Worm (Caenorhabditis elegans): ENCODE measurements around the gene cyl-1.

The cyl-1 gene

ce11 chrV:11978179-11978578 is 15.3 kb downstream of the cyl-1 start, which contains the start of gene mif-2:
TSS of gene mif-2 (minus strand) at chrV:11978459.
- TF ChIP-seq zag-1 (tag; optimal IDR thresholded peaks at IDR 0.05) (no peak), elt-1 (tag; optimal IDR thresholded peaks at IDR 0.05) (no peak), lin-15B (tag; optimal IDR thresholded peaks at IDR 0.05) (no peak), ZK546.5 (tag; optimal IDR thresholded peaks at IDR 0.05) (no peak), nhr-67 (tag; optimal IDR thresholded peaks at IDR 0.05) (no peak), nhr-77 (tag; optimal IDR thresholded peaks at IDR 0.05) (no peak), nhr-23 (tag; optimal IDR thresholded peaks at IDR 0.05) (no peak), nhr-25 (tag; optimal IDR thresholded peaks at IDR 0.05) (no peak), eor-1 (tag; optimal IDR thresholded peaks at IDR 0.05) (no peak), ceh-82 (tag; optimal IDR thresholded peaks at IDR 0.05) (no peak), R02D3.7 (tag; optimal IDR thresholded peaks at IDR 0.05) (no peak), ceh-16 (tag; optimal IDR thresholded peaks at IDR 0.05) (no peak), ztf-4 (tag; optimal IDR thresholded peaks at IDR 0.05) (no peak), mml-1 (tag; optimal IDR thresholded peaks at IDR 0.05) (no peak)

ce11 chrV:11976734-11977133 is 16.8 kb downstream of the cyl-1 start:
- TF ChIP-seq elt-2 (tag; optimal IDR thresholded peaks at IDR 0.05) (peak; percentile 91), jun-1 (tag; optimal IDR thresholded peaks at IDR 0.05) (peak; percentile 68), ceh-82 (tag; optimal IDR thresholded peaks at IDR 0.05) (no peak), pqm-1 (tag; optimal IDR thresholded peaks at IDR 0.05) (peak; percentile 85), lsy-12 (tag; optimal IDR thresholded peaks at IDR 0.05) (no peak), aly-2 (tag; optimal IDR thresholded peaks at IDR 0.05) (no peak), R02D3.7 (tag; optimal IDR thresholded peaks at IDR 0.05) (no peak), tbx-2 (tag; optimal IDR thresholded peaks at IDR 0.05) (no peak), hmg-11 (tag; optimal IDR thresholded peaks at IDR 0.05) (no peak)

ce11 chrV:11975233-11975632 is 18.3 kb downstream of the cyl-1 start, which contains the start of gene cpr-1:
TSS of gene cpr-1 (plus strand) at chrV:11975551.
- TF ChIP-seq pha-4 (tag; optimal IDR thresholded peaks at IDR 0.05) (peak; percentile 21), elt-2 (tag; optimal IDR thresholded peaks at IDR 0.05) (peak; percentile 99), unc-39 (tag; optimal IDR thresholded peaks at IDR 0.05) (no peak), daf-12 (tag; optimal IDR thresholded peaks at IDR 0.05) (no peak), jun-1 (tag; optimal IDR thresholded peaks at IDR 0.05) (peak; percentile 71), pqm-1 (tag; optimal IDR thresholded peaks at IDR 0.05) (peak; percentile 86)

ce11 chrV:11964723-11965122 is 28.8 kb downstream of the cyl-1 start, which contains the start of gene F58H1.7:
TSS of gene F58H1.7 (minus strand) at chrV:11964823.
- TF ChIP-seq jun-1 (tag; optimal IDR thresholded peaks at IDR 0.05): no peak
- TF ChIP-seq fkh-10 (GFP tag; optimal IDR thresholded peaks at IDR 0.05): no peak
- TF ChIP-seq nhr-11 (tag; optimal IDR thresholded peaks at IDR 0.05): no peak
- TF ChIP-seq ceh-82 (tag; optimal IDR thresholded peaks at IDR 0.05): no peak
- TF ChIP-seq unc-62 (GFP tag; optimal IDR thresholded peaks at IDR 0.05): no peak
- no peak for TF ChIP-seq eor-1 (tag; optimal IDR thresholded peaks at IDR 0.05)
- TF ChIP-seq pqm-1 (tag; optimal IDR thresholded peaks at IDR 0.05): no peak
- TF ChIP-seq mml-1 (tag; optimal IDR thresholded peaks at IDR 0.05): no peak
- no peak for TF ChIP-seq ztf-11 (tag; optimal IDR thresholded peaks at IDR 0.05)
- TF ChIP-seq ceh-9 (tag; optimal IDR thresholded peaks at IDR 0.05): no peak
- TF ChIP-seq nhr-43 (tag; optimal IDR thresholded peaks at IDR 0.05; ENCODE audit: poor library complexity, severe bottlenecking): no peak
- no peak for TF ChIP-seq unc-39 (tag; optimal IDR thresholded peaks at IDR 0.05)
- TF ChIP-seq tbx-2 (tag; optimal IDR thresholded peaks at IDR 0.05): no peak
- TF ChIP-seq fos-1 (tag; optimal IDR thresholded peaks at IDR 0.05): no peak
- no peak for TF ChIP-seq snpc-4 (tag; optimal IDR thresholded peaks at IDR 0.05)
- no peak for TF ChIP-seq elt-2 (tag; optimal IDR thresholded peaks at IDR 0.05)

- no peak for TF ChIP-seq nhr-67 (tag; optimal IDR thresholded peaks at IDR 0.05)
- TF ChIP-seq fkh-10 (GFP tag; optimal IDR thresholded peaks at IDR 0.05): peak; percentile 28
Measured at ce11 chrV:11960831-11961190, 32.7 kb downstream of the cyl-1 start.

ce11 chrV:11960084-11960830 is 33.3 kb downstream of the cyl-1 start:
- TF ChIP-seq elt-1 (tag; optimal IDR thresholded peaks at IDR 0.05): no peak
- TF ChIP-seq nhr-28 (tag; optimal IDR thresholded peaks at IDR 0.05): no peak
- TF ChIP-seq nhr-25 (tag; optimal IDR thresholded peaks at IDR 0.05): no peak
- peak; percentile 38 for TF ChIP-seq lin-39 (tag; optimal IDR thresholded peaks at IDR 0.05)

Data from whole organism, L3 larva.